Worm (Caenorhabditis elegans) whole organism, L3 larva: Measurements from ENCODE around the gene ints-13.

ENCODE experiments used
- R02D3.7 ChIP-seq: fragments of 150-350 bp; optimal IDR thresholded peaks from 2 replicates; lab custom pipeline; 2014; ENCODE audit warnings: missing biosample characterization, missing genetic modification characterization
- ZK546.5 ChIP-seq: sonication (generic microtip); optimal IDR thresholded peaks from 2 replicates; lab custom pipeline; 2017; ENCODE audit warnings: missing biosample characterization, missing genetic modification characterization
- aly-2 ChIP-seq: fragments of 150-350 bp; optimal IDR thresholded peaks from 2 replicates; lab custom pipeline; 2014; ENCODE audit warnings: missing biosample characterization, missing genetic modification characterization
- ama-1 ChIP-seq: fragments of 150-350 bp; optimal IDR thresholded peaks from 2 replicates; lab custom pipeline; 2018
- ceh-16 ChIP-seq: sonication (generic microtip); optimal IDR thresholded peaks from 2 replicates; lab custom pipeline; 2017; ENCODE audit warnings: missing biosample characterization, missing genetic modification characterization
- ceh-28 ChIP-seq: fragments of 150-350 bp; optimal IDR thresholded peaks from 2 replicates; lab custom pipeline; 2014; ENCODE audit warnings: missing biosample characterization, missing genetic modification reagents, missing genetic modification characterization
- ceh-82 ChIP-seq: fragments of 150-350 bp; optimal IDR thresholded peaks from 2 replicates; lab custom pipeline; 2014; ENCODE audit warnings: missing biosample characterization, missing genetic modification characterization
- daf-12 ChIP-seq: fragments of 150-350 bp; optimal IDR thresholded peaks from 2 replicates; lab custom pipeline; 2014; ENCODE audit warnings: missing biosample characterization, missing genetic modification reagents, missing genetic modification characterization
- egl-27 ChIP-seq: sonication (generic microtip); optimal IDR thresholded peaks from 4 replicates; lab custom pipeline; 2017; ENCODE audit warnings: missing biosample characterization, missing genetic modification reagents, missing genetic modification characterization
- egl-5 ChIP-seq: fragments of 150-350 bp; optimal IDR thresholded peaks from 2 replicates; lab custom pipeline; 2017; ENCODE audit warnings: missing biosample characterization, missing genetic modification reagents, missing genetic modification characterization, inconsistent platforms
- elt-1 ChIP-seq: fragments of 150-350 bp; optimal IDR thresholded peaks from 2 replicates; lab custom pipeline; 2014; ENCODE audit warnings: missing biosample characterization, missing genetic modification characterization
- elt-2 ChIP-seq: sonication (generic microtip); optimal IDR thresholded peaks from 2 replicates; lab custom pipeline; 2016; ENCODE audit warnings: missing genetic modification reagents, mild to moderate bottlenecking, missing genetic modification characterization, missing compliant biosample characterization
- elt-3 ChIP-seq, 3 experiments: fragments of 150-350 bp in 1 of 3; sonication (generic microtip) in 2 of 3; optimal IDR thresholded peaks; 2 replicates in 2 of 3; 4 replicates in 1 of 3; lab custom pipeline; 2014 to 2017; ENCODE audit warnings: missing biosample characterization in 3 of 3, missing genetic modification characterization in 3 of 3
- eor-1 ChIP-seq, 2 experiments: fragments of 150-350 bp; optimal IDR thresholded peaks; 2 replicates each; lab custom pipeline; 2014 to 2018; ENCODE audit warnings: missing biosample characterization in 2 of 2, missing genetic modification characterization in 2 of 2
- fkh-10 ChIP-seq: sonication (generic microtip); optimal IDR thresholded peaks from 2 replicates; lab custom pipeline; 2017; ENCODE audit warnings: missing biosample characterization, missing genetic modification reagents, missing genetic modification characterization
- fkh-2 ChIP-seq: fragments of 150-350 bp; optimal IDR thresholded peaks from 2 replicates; lab custom pipeline; 2014; ENCODE audit warnings: missing biosample characterization, missing genetic modification reagents, missing genetic modification characterization
- fos-1 ChIP-seq: fragments of 150-350 bp; optimal IDR thresholded peaks from 2 replicates; lab custom pipeline; 2014; ENCODE audit warnings: missing biosample characterization, missing genetic modification characterization
- hmg-11 ChIP-seq: sonication (generic microtip); optimal IDR thresholded peaks from 2 replicates; lab custom pipeline; 2016; ENCODE audit warnings: missing genetic modification characterization, missing compliant biosample characterization
- jun-1 ChIP-seq: fragments of 150-350 bp; optimal IDR thresholded peaks from 2 replicates; lab custom pipeline; 2014; ENCODE audit warnings: missing biosample characterization, missing genetic modification reagents, missing genetic modification characterization
- lin-15B ChIP-seq: fragments of 150-350 bp; optimal IDR thresholded peaks from 2 replicates; lab custom pipeline; 2014; ENCODE audit warnings: missing biosample characterization, missing genetic modification characterization
- mdl-1 ChIP-seq: fragments of 150-350 bp; optimal IDR thresholded peaks from 2 replicates; lab custom pipeline; 2014; ENCODE audit warnings: missing biosample characterization, missing genetic modification characterization
- mml-1 ChIP-seq: fragments of 150-350 bp; sonication (generic microtip); optimal IDR thresholded peaks from 3 replicates; lab custom pipeline; 2014; ENCODE audit warnings: missing biosample characterization, missing genetic modification characterization
- nfya-1 ChIP-seq: sonication (generic microtip); optimal IDR thresholded peaks from 2 replicates; lab custom pipeline; 2017; ENCODE audit warnings: missing genetic modification characterization, mild to moderate bottlenecking, missing compliant biosample characterization, antibody characterized with exemption, moderate library complexity; ENCODE audit not compliant: insufficient read depth
- nhr-11 ChIP-seq: fragments of 150-350 bp; optimal IDR thresholded peaks from 2 replicates; lab custom pipeline; 2014; ENCODE audit warnings: missing biosample characterization, missing genetic modification characterization
- nhr-12 ChIP-seq: fragments of 150-350 bp; optimal IDR thresholded peaks from 2 replicates; lab custom pipeline; 2014; ENCODE audit warnings: missing biosample characterization, missing genetic modification characterization
- nhr-23 ChIP-seq: fragments of 150-350 bp; optimal IDR thresholded peaks from 2 replicates; lab custom pipeline; 2014; ENCODE audit warnings: missing biosample characterization, missing genetic modification reagents, missing genetic modification characterization
- nhr-237 ChIP-seq: fragments of 150-350 bp; optimal IDR thresholded peaks from 2 replicates; lab custom pipeline; 2014; ENCODE audit warnings: missing biosample characterization, missing genetic modification characterization
- nhr-28 ChIP-seq: fragments of 150-350 bp; optimal IDR thresholded peaks from 2 replicates; lab custom pipeline; 2014; ENCODE audit warnings: missing biosample characterization, missing genetic modification characterization
- nhr-43 ChIP-seq: sonication (generic microtip); optimal IDR thresholded peaks from 2 replicates; lab custom pipeline; 2016; ENCODE audit warnings: mild to moderate bottlenecking, missing genetic modification characterization, missing compliant biosample characterization; ENCODE audit not compliant: poor library complexity, severe bottlenecking
- nhr-76 ChIP-seq: fragments of 150-350 bp; sonication (generic microtip); optimal IDR thresholded peaks from 5 replicates; lab custom pipeline; 2014; ENCODE audit warnings: missing biosample characterization, missing genetic modification characterization
- nhr-77 ChIP-seq: fragments of 150-350 bp; optimal IDR thresholded peaks from 2 replicates; lab custom pipeline; 2014; ENCODE audit warnings: missing biosample characterization, missing genetic modification characterization
- pha-4 ChIP-seq: fragments of 150-350 bp; optimal IDR thresholded peaks from 2 replicates; lab custom pipeline; 2014; ENCODE audit warnings: missing biosample characterization, missing genetic modification reagents, missing genetic modification characterization
- pqm-1 ChIP-seq: fragments of 150-350 bp; optimal IDR thresholded peaks from 2 replicates; lab custom pipeline; 2017; ENCODE audit warnings: missing biosample characterization, missing genetic modification characterization, inconsistent platforms
- sea-2 ChIP-seq: fragments of 150-350 bp; sonication (generic microtip); optimal IDR thresholded peaks from 4 replicates; lab custom pipeline; 2014; ENCODE audit warnings: missing biosample characterization, missing genetic modification reagents, missing genetic modification characterization
- snpc-4 ChIP-seq: fragments of 150-350 bp; optimal IDR thresholded peaks from 2 replicates; lab custom pipeline; 2014; ENCODE audit warnings: missing biosample characterization, missing genetic modification characterization
- tbx-2 ChIP-seq: sonication (generic microtip); optimal IDR thresholded peaks from 2 replicates; lab custom pipeline; 2016; ENCODE audit warnings: mild to moderate bottlenecking, missing genetic modification characterization, missing compliant biosample characterization
- unc-39 ChIP-seq: sonication (generic microtip); optimal IDR thresholded peaks from 4 replicates; lab custom pipeline; 2017; ENCODE audit warnings: missing biosample characterization, missing genetic modification characterization
- unc-62 ChIP-seq: fragments of 150-350 bp; sonication (generic microtip); optimal IDR thresholded peaks from 4 replicates; lab custom pipeline; 2014; ENCODE audit warnings: missing biosample characterization, missing genetic modification reagents, missing genetic modification characterization
- zag-1 ChIP-seq: fragments of 150-350 bp; optimal IDR thresholded peaks from 2 replicates; lab custom pipeline; 2014; ENCODE audit warnings: missing biosample characterization, missing genetic modification characterization

The ints-13 gene

ce11 chrIV:237350-237749, at the start of gene ints-13:
ints-13 (minus strand) TSS chrIV:237450.
- TF ChIP-seq aly-2 (tag; lab: Kevin White, UChicago) (no peak), nhr-237 (tag; lab: Kevin White, UChicago) (no peak), elt-1 (tag; lab: Kevin White, UChicago) (no peak), mml-1 (tag; lab: Kevin White, UChicago) (no peak), unc-62 (GFP tag; lab: Kevin White, UChicago) (no peak), ceh-16 (no peak), hmg-11 (tag; lab: Kevin White, UChicago) (no peak), nhr-12 (tag; lab: Kevin White, UChicago) (no peak), egl-5 (tag; lab: Kevin White, UChicago) (no peak), zag-1 (tag; lab: Kevin White, UChicago) (no peak), nhr-23 (tag; lab: Kevin White, UChicago) (no peak)

DNA sequence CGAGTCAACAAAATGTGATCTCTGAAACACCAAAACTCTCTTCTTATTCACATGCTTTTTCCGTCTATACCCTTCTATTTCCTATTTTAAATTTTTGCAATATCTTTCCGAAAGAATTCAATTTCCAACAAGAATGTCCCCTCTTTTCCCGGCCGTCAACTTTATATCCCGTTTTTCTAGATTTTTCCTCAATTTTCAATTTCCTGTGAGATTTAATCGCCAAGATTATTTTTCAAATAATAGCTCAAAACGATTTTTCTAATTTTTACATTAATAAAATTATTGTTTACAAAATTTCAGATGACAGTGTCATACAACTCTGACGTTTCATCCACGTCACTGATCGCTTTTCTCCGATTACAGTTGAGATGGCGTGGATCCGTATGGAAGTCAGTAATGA, 46.1 kb upstream of the ints-13 start, which contains the start of gene best-19:
Gene best-19, plus strand, starts transcription at position 301 of the 400 bp plus-strand sequence.
- TF ChIP-seq fkh-10 (peak; percentile 41), nfya-1 (tag; lab: Kevin White, UChicago) (no peak)

ce11 chrIV:282008-282407, 44.8 kb upstream of the ints-13 start:
- TF ChIP-seq zag-1 (tag; lab: Kevin White, UChicago): no peak
- TF ChIP-seq mdl-1 (tag; lab: Kevin White, UChicago): no peak
- no peak for TF ChIP-seq nhr-12 (tag; lab: Kevin White, UChicago)
- no peak for TF ChIP-seq lin-15B (tag; lab: Kevin White, UChicago)
- TF ChIP-seq unc-62 (GFP tag; lab: Kevin White, UChicago): no peak
- TF ChIP-seq pha-4 (tag; lab: Kevin White, UChicago): peak; percentile 35
- TF ChIP-seq ama-1 (lab: Kevin White, UChicago): no peak
- TF ChIP-seq jun-1 (tag; lab: Kevin White, UChicago): no peak
- TF ChIP-seq, all 47 proteins: peak for 1

- TF ChIP-seq ZK546.5 (tag; lab: Kevin White, UChicago) (no peak), ceh-82 (no peak), nhr-76 (tag; lab: Kevin White, UChicago) (no peak), nhr-11 (tag; lab: Kevin White, UChicago) (no peak), nhr-28 (tag; lab: Kevin White, UChicago) (no peak), nhr-23 (tag; lab: Kevin White, UChicago) (no peak), unc-62 (GFP tag; lab: Kevin White, UChicago) (no peak), mdl-1 (tag; lab: Kevin White, UChicago) (no peak), snpc-4 (tag; lab: Kevin White, UChicago) (no peak), elt-1 (tag; lab: Kevin White, UChicago) (no peak)
Observed at ce11 chrIV:278284-278683, 41.0 kb upstream of the ints-13 start.

- TF ChIP-seq egl-5 (tag; lab: Kevin White, UChicago): no peak
- TF ChIP-seq elt-2: peak; percentile 62
- TF ChIP-seq elt-3 (tag; optimal IDR thresholded peaks at IDR 0.05; lab: Kevin White, UChicago): no peak
- TF ChIP-seq pha-4 (tag; lab: Kevin White, UChicago): peak; percentile 30
- TF ChIP-seq pqm-1 (tag; lab: Kevin White, UChicago): peak; percentile 68
- TF ChIP-seq ZK546.5 (tag; lab: Kevin White, UChicago): no peak
Observed at ce11 chrIV:275146-275545, 37.9 kb upstream of the ints-13 start.

DNA sequence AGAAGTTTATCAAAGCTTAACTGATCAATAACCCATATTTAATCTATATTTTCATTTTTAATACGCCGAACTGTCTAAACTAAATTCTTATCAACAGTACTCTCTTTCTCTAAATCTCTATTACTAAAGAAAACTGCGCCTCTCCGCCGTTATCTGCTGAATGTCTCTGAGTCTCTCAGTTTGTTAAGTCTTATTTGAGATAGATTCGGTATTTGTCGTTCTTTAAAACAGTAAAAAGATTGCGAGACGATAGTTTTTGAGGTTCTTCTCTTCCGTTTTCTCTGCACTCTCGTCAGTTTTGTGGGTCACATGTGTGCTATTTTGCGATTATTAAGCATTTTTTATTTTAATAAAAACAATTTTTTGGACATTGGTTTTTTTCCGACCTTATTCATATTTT, 36.9 kb upstream of the ints-13 start, which contains the start of gene sma-10:
Gene sma-10, plus strand, starts transcription at position 236 of the 400 bp plus-strand sequence.
- no peak for TF ChIP-seq ceh-82
- peak in 2 of 3 experiments; percentile 17 to 58 for TF ChIP-seq elt-3 (tag; optimal IDR thresholded peaks at IDR 0.05; lab: Kevin White, UChicago)
- peak; percentile 82 for TF ChIP-seq jun-1 (tag; lab: Kevin White, UChicago)
- no peak for TF ChIP-seq hmg-11 (tag; lab: Kevin White, UChicago)
- peak; percentile 82 for TF ChIP-seq pha-4 (tag; lab: Kevin White, UChicago)
- no peak for TF ChIP-seq egl-27 (tag; lab: Kevin White, UChicago)
- TF ChIP-seq nhr-76 (tag; lab: Kevin White, UChicago): no peak
- peak; percentile 97 for TF ChIP-seq elt-2
- TF ChIP-seq fos-1 (tag; lab: Kevin White, UChicago): no peak
- TF ChIP-seq nhr-43 (tag; lab: Kevin White, UChicago): peak; percentile 0
- TF ChIP-seq nhr-23 (tag; lab: Kevin White, UChicago): peak; percentile 76
- no peak for TF ChIP-seq mml-1 (tag; lab: Kevin White, UChicago)
- TF ChIP-seq nfya-1 (tag; lab: Kevin White, UChicago): peak; percentile 29
- no peak for TF ChIP-seq R02D3.7 (tag; lab: Kevin White, UChicago)
- no peak for TF ChIP-seq unc-39 (tag; lab: Kevin White, UChicago)
- TF ChIP-seq snpc-4 (tag; lab: Kevin White, UChicago): no peak
- no peak for TF ChIP-seq eor-1 (tag; optimal IDR thresholded peaks at IDR 0.05; lab: Kevin White, UChicago)
- TF ChIP-seq sea-2 (GFP tag; lab: Kevin White, UChicago): no peak
- TF ChIP-seq pqm-1 (tag; lab: Kevin White, UChicago): peak; percentile 98
- TF ChIP-seq fkh-2 (tag; lab: Kevin White, UChicago): no peak
- TF ChIP-seq tbx-2 (tag; lab: Kevin White, UChicago): no peak
- TF ChIP-seq ceh-28 (tag; lab: Kevin White, UChicago): peak; percentile 65
- TF ChIP-seq mdl-1 (tag; lab: Kevin White, UChicago): no peak
- no peak for TF ChIP-seq nhr-28 (tag; lab: Kevin White, UChicago)
- no peak for TF ChIP-seq nhr-77 (tag; lab: Kevin White, UChicago)
- TF ChIP-seq daf-12 (tag; lab: Kevin White, UChicago): no peak
- TF ChIP-seq ZK546.5 (tag; lab: Kevin White, UChicago): no peak
- TF ChIP-seq fkh-10: no peak
